In the genomic region with DNA sequence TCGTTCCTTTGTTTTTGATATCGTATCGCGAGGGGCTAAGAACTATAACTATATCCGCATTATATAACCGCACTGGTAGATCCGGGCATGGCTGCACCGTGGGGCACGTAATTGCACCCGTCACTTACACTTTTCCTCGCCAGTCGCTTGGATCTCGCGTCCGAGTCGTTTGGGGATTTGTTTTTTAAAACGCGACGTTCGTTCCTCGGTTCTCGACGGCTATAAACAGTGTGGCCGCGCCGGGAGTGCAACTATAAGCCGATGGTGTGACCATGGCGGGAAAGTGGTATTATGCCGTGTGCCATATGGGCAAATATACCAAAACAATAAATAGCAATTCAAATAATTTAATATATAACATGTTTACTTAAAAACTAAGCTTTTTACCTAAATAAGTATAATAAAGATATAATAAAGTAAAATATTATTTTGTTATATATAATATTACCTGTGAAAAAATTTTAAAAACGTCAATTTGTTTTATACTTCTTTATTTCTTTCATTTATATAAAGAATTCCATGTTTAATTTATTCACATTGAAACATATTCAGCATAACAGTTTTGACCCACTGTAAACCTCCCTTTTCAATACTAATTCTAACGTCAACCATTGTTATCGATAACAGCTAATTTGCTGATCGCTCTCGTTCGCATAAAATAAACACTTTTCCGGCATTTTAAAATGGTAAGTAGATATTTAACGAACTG, we compare ENCODE assay signal across 1 fruit fly cellular context.
A peak's percentile ranks its signal among the peaks of the same experiment; 100 is the strongest.
TF ChIP-seq lines count a peak whose summit lies in the region.

Gene Mical, minus strand, starts transcription at position 232 of the 709 bp plus-strand sequence.
Gene CG3909, plus strand, starts transcription at position 607 of the 709 bp plus-strand sequence.

TF ChIP-seq in whole organism, embryonic, 481 proteins besides CTCF, POLR2A, EP300 and RAD21 (continued from another document and continues in another):
- peak; percentile 89 for TF ChIP-seq CG4730 (GFP tag; IDR thresholded peaks at IDR 0.05; lab: Robert Waterston, UW)
- TF ChIP-seq CG1529 (GFP tag; optimal IDR thresholded peaks at IDR 0.05; lab: Kevin White, UChicago): peak; percentile 15
- TF ChIP-seq CG7963 (GFP tag; IDR thresholded peaks at IDR 0.05; lab: Robert Waterston, UW; ENCODE audit: partially characterized antibody): no peak; the same call in 2 of the 3 replicates
- peak; percentile 53 for TF ChIP-seq ATbp (GFP tag; optimal IDR thresholded peaks at IDR 0.05; lab: Kevin White, UChicago)
- TF ChIP-seq Hr78 (GFP tag; optimal IDR thresholded peaks at IDR 0.05; lab: Kevin White, UChicago): peak in 1 of 2 experiments; percentile 59
- TF ChIP-seq MESR4 (GFP tag; optimal IDR thresholded peaks at IDR 0.05; lab: Kevin White, UChicago): peak; percentile 64
- peak; percentile 91 for TF ChIP-seq H2.0 (GFP tag; IDR thresholded peaks at IDR 0.05; lab: Robert Waterston, UW)
- no peak for TF ChIP-seq btn (GFP tag; optimal IDR thresholded peaks at IDR 0.05; lab: Kevin White, UChicago)
- TF ChIP-seq Blimp-1 (GFP tag; optimal IDR thresholded peaks at IDR 0.05; lab: Kevin White, UChicago): peak; percentile 72
- TF ChIP-seq odd (GFP tag; optimal IDR thresholded peaks at IDR 0.05; lab: Kevin White, UChicago): peak; percentile 28
- peak; percentile 84 for TF ChIP-seq Deaf1 (tag; optimal IDR thresholded peaks at IDR 0.05; lab: Kevin White, UChicago)
- peak; percentile 75 for TF ChIP-seq kay (GFP tag; optimal IDR thresholded peaks at IDR 0.05; lab: Kevin White, UChicago)
- TF ChIP-seq fd102C (GFP tag; optimal IDR thresholded peaks at IDR 0.05; lab: Kevin White, UChicago): no peak
- peak; percentile 80 for TF ChIP-seq gce (GFP tag; IDR thresholded peaks at IDR 0.05; lab: Robert Waterston, UW)
- TF ChIP-seq Sin3A (optimal IDR thresholded peaks at IDR 0.05; lab: Kevin White, UChicago): no peak
- no peak for TF ChIP-seq chn (GFP tag; optimal IDR thresholded peaks at IDR 0.05; lab: Kevin White, UChicago)
- TF ChIP-seq CG8290 (GFP tag; optimal IDR thresholded peaks at IDR 0.05; lab: Kevin White, UChicago): peak; percentile 81
- TF ChIP-seq CG8290 (tag; optimal IDR thresholded peaks at IDR 0.05; lab: Kevin White, UChicago): peak in 1 of 2 experiments; percentile 68
- peak; percentile 70 for TF ChIP-seq ato (GFP tag; IDR thresholded peaks at IDR 0.05; lab: Robert Waterston, UW; ENCODE audit: partially characterized antibody)
- TF ChIP-seq Fer2 (tag; optimal IDR thresholded peaks at IDR 0.05; lab: Kevin White, UChicago): peak; percentile 83
- no peak for TF ChIP-seq eve (GFP tag; optimal IDR thresholded peaks at IDR 0.05; lab: Kevin White, UChicago)
- peak; percentile 13 for TF ChIP-seq CG17186 (GFP tag; optimal IDR thresholded peaks at IDR 0.05; lab: Kevin White, UChicago)
- peak in 1 of 2 experiments; percentile 83 for TF ChIP-seq bsh (GFP tag; optimal IDR thresholded peaks at IDR 0.05; lab: Kevin White, UChicago)
- TF ChIP-seq CG18262 (tag; optimal IDR thresholded peaks at IDR 0.05; lab: Kevin White, UChicago): peak; percentile 91
- peak; percentile 69 for TF ChIP-seq caup (GFP tag; optimal IDR thresholded peaks at IDR 0.05; lab: Kevin White, UChicago; ENCODE audit: severe bottlenecking)
- TF ChIP-seq CG1832 (GFP tag; optimal IDR thresholded peaks at IDR 0.05; lab: Kevin White, UChicago): no peak
- TF ChIP-seq tna (GFP tag; IDR thresholded peaks at IDR 0.05; lab: Robert Waterston, UW; ENCODE audit: partially characterized antibody): peak; percentile 66
- TF ChIP-seq CG1233 (GFP tag; optimal IDR thresholded peaks at IDR 0.05; lab: Kevin White, UChicago): peak; percentile 76
- peak; percentile 89 for TF ChIP-seq CG7372 (GFP tag; IDR thresholded peaks at IDR 0.05; lab: Robert Waterston, UW)
- no peak for TF ChIP-seq ftz-f1 (GFP tag; optimal IDR thresholded peaks at IDR 0.05; lab: Kevin White, UChicago)
- peak; percentile 9 for TF ChIP-seq CG7271 (tag; optimal IDR thresholded peaks at IDR 0.05; lab: Kevin White, UChicago)
- peak; percentile 59 for TF ChIP-seq CG4707 (GFP tag; optimal IDR thresholded peaks at IDR 0.05; lab: Kevin White, UChicago)
- TF ChIP-seq cas (GFP tag; IDR thresholded peaks at IDR 0.05; lab: Robert Waterston, UW): peak; percentile 83; the same call in 1 of the 2 replicates
- TF ChIP-seq CG31224 (GFP tag; IDR thresholded peaks at IDR 0.05; lab: Robert Waterston, UW): peak; percentile 77
- TF ChIP-seq rib (GFP tag; IDR thresholded peaks at IDR 0.05; lab: Robert Waterston, UW): peak; percentile 57; the same call in 1 of the 2 replicates
- TF ChIP-seq chif (GFP tag; optimal IDR thresholded peaks at IDR 0.05; lab: Kevin White, UChicago): peak in 1 of 2 experiments; percentile 10
- TF ChIP-seq az2 (GFP tag; optimal IDR thresholded peaks at IDR 0.05; lab: Kevin White, UChicago): peak; percentile 86
- peak; percentile 31 for TF ChIP-seq CG33557 (GFP tag; optimal IDR thresholded peaks at IDR 0.05; lab: Kevin White, UChicago)
- peak; percentile 80; the same call in 1 of the 2 replicates for TF ChIP-seq CG16779 (GFP tag; IDR thresholded peaks at IDR 0.05; lab: Robert Waterston, UW)
- peak; percentile 12 for TF ChIP-seq NC2β (GFP tag; optimal IDR thresholded peaks at IDR 0.05; lab: Kevin White, UChicago)
- TF ChIP-seq CG43689 (GFP tag; IDR thresholded peaks at IDR 0.05; lab: Robert Waterston, UW): peak; percentile 84
- no peak for TF ChIP-seq mirr (GFP tag; optimal IDR thresholded peaks at IDR 0.05; lab: Kevin White, UChicago)
- peak; percentile 78 for TF ChIP-seq sd (tag; optimal IDR thresholded peaks at IDR 0.05; lab: Kevin White, UChicago)
- TF ChIP-seq CG7357 (GFP tag; IDR thresholded peaks at IDR 0.05; lab: Robert Waterston, UW): peak; percentile 62; the same call in 2 of the 3 replicates
- TF ChIP-seq CG8478 (optimal IDR thresholded peaks at IDR 0.05; lab: Kevin White, UChicago): no peak
- peak; percentile 64 for TF ChIP-seq HLH4C (GFP tag; IDR thresholded peaks at IDR 0.05; lab: Robert Waterston, UW; ENCODE audit: partially characterized antibody)
- peak; percentile 80 for TF ChIP-seq CG13775 (GFP tag; optimal IDR thresholded peaks at IDR 0.05; lab: Kevin White, UChicago)
- TF ChIP-seq Jarid2 (GFP tag; optimal IDR thresholded peaks at IDR 0.05; lab: Kevin White, UChicago): peak; percentile 93
- TF ChIP-seq ro (GFP tag; IDR thresholded peaks at IDR 0.05; lab: Robert Waterston, UW): no peak; the same call in 1 of the 2 replicates
- TF ChIP-seq ssp (GFP tag; IDR thresholded peaks at IDR 0.05; lab: Robert Waterston, UW): peak; percentile 83
- peak; percentile 46 for TF ChIP-seq Bgb (GFP tag; IDR thresholded peaks at IDR 0.05; lab: Robert Waterston, UW; ENCODE audit: partially characterized antibody)
- TF ChIP-seq hth (optimal IDR thresholded peaks at IDR 0.05; lab: Kevin White, UChicago): no peak
- TF ChIP-seq gsb-n (tag; optimal IDR thresholded peaks at IDR 0.05; lab: Kevin White, UChicago): peak; percentile 92
- peak; percentile 42 for TF ChIP-seq ems (GFP tag; optimal IDR thresholded peaks at IDR 0.05; lab: Kevin White, UChicago)
- peak; percentile 84 for TF ChIP-seq CG9817 (tag; optimal IDR thresholded peaks at IDR 0.05; lab: Kevin White, UChicago)
- peak; percentile 59; the same call in 1 of the 2 replicates for TF ChIP-seq ara (GFP tag; IDR thresholded peaks at IDR 0.05; lab: Robert Waterston, UW)
- TF ChIP-seq p53 (GFP tag; optimal IDR thresholded peaks at IDR 0.05; lab: Kevin White, UChicago): no peak
- TF ChIP-seq scrt (GFP tag; optimal IDR thresholded peaks at IDR 0.05; lab: Kevin White, UChicago): peak; percentile 35
- peak; percentile 70 for TF ChIP-seq E2f2 (GFP tag; IDR thresholded peaks at IDR 0.05; lab: Robert Waterston, UW)
- TF ChIP-seq CG2889 (GFP tag; IDR thresholded peaks at IDR 0.05; lab: Robert Waterston, UW): peak; percentile 90
- peak; percentile 54 for TF ChIP-seq Scr (GFP tag; IDR thresholded peaks at IDR 0.05; lab: Robert Waterston, UW; ENCODE audit: partially characterized antibody)
- TF ChIP-seq pfk (GFP tag; optimal IDR thresholded peaks at IDR 0.05; lab: Kevin White, UChicago): no peak
- TF ChIP-seq BtbVII (GFP tag; optimal IDR thresholded peaks at IDR 0.05; lab: Kevin White, UChicago): peak; percentile 60
- no peak for TF ChIP-seq CG6854 (GFP tag; optimal IDR thresholded peaks at IDR 0.05; lab: Kevin White, UChicago)
- peak; percentile 92 for TF ChIP-seq HLH3B (GFP tag; IDR thresholded peaks at IDR 0.05; lab: Robert Waterston, UW)
- peak; percentile 50; the same call in 1 of the 2 replicates for TF ChIP-seq bbx (GFP tag; IDR thresholded peaks at IDR 0.05; lab: Robert Waterston, UW; ENCODE audit: partially characterized antibody)
- TF ChIP-seq CG12104 (GFP tag; optimal IDR thresholded peaks at IDR 0.05; lab: Kevin White, UChicago): peak; percentile 80
- TF ChIP-seq Lhr (GFP tag; optimal IDR thresholded peaks at IDR 0.05; lab: Kevin White, UChicago): peak; percentile 41
- peak; percentile 77; the same call in 1 of the 2 replicates for TF ChIP-seq toy (GFP tag; IDR thresholded peaks at IDR 0.05; lab: Robert Waterston, UW)
- TF ChIP-seq Sry-δ (GFP tag; optimal IDR thresholded peaks at IDR 0.05; lab: Kevin White, UChicago): peak; percentile 29
- peak; percentile 52 for TF ChIP-seq CG2875 (GFP tag; optimal IDR thresholded peaks at IDR 0.05; lab: Kevin White, UChicago)
- peak; percentile 83 for TF ChIP-seq Ssrp (tag; optimal IDR thresholded peaks at IDR 0.05; lab: Kevin White, UChicago)
- TF ChIP-seq lola (GFP tag; optimal IDR thresholded peaks at IDR 0.05; lab: Kevin White, UChicago): peak in 1 of 3 experiments; percentile 84
- TF ChIP-seq Hr51 (GFP tag; optimal IDR thresholded peaks at IDR 0.05; lab: Kevin White, UChicago): peak; percentile 5 to 90
- TF ChIP-seq gro (GFP tag; optimal IDR thresholded peaks at IDR 0.05; lab: Kevin White, UChicago): no peak
- no peak for TF ChIP-seq CG8089 (GFP tag; optimal IDR thresholded peaks at IDR 0.05; lab: Kevin White, UChicago)
- TF ChIP-seq Fer3 (tag; optimal IDR thresholded peaks at IDR 0.05; lab: Kevin White, UChicago): peak; percentile 88
- peak; percentile 80 for TF ChIP-seq Drgx (GFP tag; IDR thresholded peaks at IDR 0.05; lab: Robert Waterston, UW)
- TF ChIP-seq CG3407 (GFP tag; optimal IDR thresholded peaks at IDR 0.05; lab: Kevin White, UChicago): peak; percentile 52
- TF ChIP-seq lab (GFP tag; optimal IDR thresholded peaks at IDR 0.05; lab: Kevin White, UChicago): peak; percentile 84
- peak; percentile 69 for TF ChIP-seq CG4328 (GFP tag; optimal IDR thresholded peaks at IDR 0.05; lab: Kevin White, UChicago)
- TF ChIP-seq croc (GFP tag; conservative IDR thresholded peaks at IDR 0.05; lab: Robert Waterston, UW): peak; percentile 53
- peak; percentile 28 for TF ChIP-seq BEAF-32 (GFP tag; optimal IDR thresholded peaks at IDR 0.05; lab: Kevin White, UChicago)
- TF ChIP-seq pb (GFP tag; optimal IDR thresholded peaks at IDR 0.05; lab: Kevin White, UChicago): no peak
- TF ChIP-seq Lpt (GFP tag; optimal IDR thresholded peaks at IDR 0.05; lab: Kevin White, UChicago): no peak
- TF ChIP-seq ash1 (GFP tag; optimal IDR thresholded peaks at IDR 0.05; lab: Kevin White, UChicago): peak; percentile 26
- TF ChIP-seq bab2 (GFP tag; optimal IDR thresholded peaks at IDR 0.05; lab: Kevin White, UChicago): peak; percentile 54
- no peak for TF ChIP-seq prd (optimal IDR thresholded peaks at IDR 0.05; lab: Kevin White, UChicago)
- TF ChIP-seq prd (GFP tag; IDR thresholded peaks at IDR 0.05; lab: Robert Waterston, UW): peak; percentile 91
- TF ChIP-seq CG30431 (GFP tag; optimal IDR thresholded peaks at IDR 0.05; lab: Kevin White, UChicago): peak; percentile 35
- TF ChIP-seq CG10209 (GFP tag; optimal IDR thresholded peaks at IDR 0.05; lab: Kevin White, UChicago): peak; percentile 76
- TF ChIP-seq Hsf (GFP tag; optimal IDR thresholded peaks at IDR 0.05; lab: Kevin White, UChicago): peak; percentile 63
- TF ChIP-seq CG17568 (GFP tag; optimal IDR thresholded peaks at IDR 0.05; lab: Kevin White, UChicago): no peak
- peak; percentile 54 for TF ChIP-seq CG6254 (GFP tag; optimal IDR thresholded peaks at IDR 0.05; lab: Kevin White, UChicago)
- TF ChIP-seq da (GFP tag; optimal IDR thresholded peaks at IDR 0.05; lab: Kevin White, UChicago): no peak
- TF ChIP-seq lilli (GFP tag; optimal IDR thresholded peaks at IDR 0.05; lab: Kevin White, UChicago): peak; percentile 66
- peak; percentile 88 for TF ChIP-seq dmrt99B (tag; optimal IDR thresholded peaks at IDR 0.05; lab: Kevin White, UChicago)
- peak; percentile 78 for TF ChIP-seq Nf-YA (GFP tag; IDR thresholded peaks at IDR 0.05; lab: Robert Waterston, UW)
- TF ChIP-seq Elba2 (GFP tag; optimal IDR thresholded peaks at IDR 0.05; lab: Kevin White, UChicago): no peak
- peak; percentile 76 for TF ChIP-seq CG6272 (GFP tag; IDR thresholded peaks at IDR 0.05; lab: Robert Waterston, UW)
- peak; percentile 74 for TF ChIP-seq so (GFP tag; IDR thresholded peaks at IDR 0.05; lab: Robert Waterston, UW)
- TF ChIP-seq CG17328 (GFP tag; IDR thresholded peaks at IDR 0.05; lab: Robert Waterston, UW): peak; percentile 86
- peak; percentile 60 for TF ChIP-seq Hand (GFP tag; optimal IDR thresholded peaks at IDR 0.05; lab: Kevin White, UChicago)
- TF ChIP-seq CG4282 (GFP tag; optimal IDR thresholded peaks at IDR 0.05; lab: Kevin White, UChicago): peak; percentile 50
- TF ChIP-seq dpn (GFP tag; optimal IDR thresholded peaks at IDR 0.05; lab: Kevin White, UChicago): peak; percentile 55 to 87
- TF ChIP-seq CG32767 (GFP tag; IDR thresholded peaks at IDR 0.05; lab: Robert Waterston, UW): peak; percentile 76; the same call in 1 of the 2 replicates
- TF ChIP-seq Nf-YB (GFP tag; optimal IDR thresholded peaks at IDR 0.05; lab: Kevin White, UChicago): peak; percentile 70
- TF ChIP-seq jing (GFP tag; optimal IDR thresholded peaks at IDR 0.05; lab: Kevin White, UChicago): no peak
- TF ChIP-seq CG12071 (GFP tag; optimal IDR thresholded peaks at IDR 0.05; lab: Kevin White, UChicago): no peak
- no peak for TF ChIP-seq ab (GFP tag; optimal IDR thresholded peaks at IDR 0.05; lab: Kevin White, UChicago)
- TF ChIP-seq bcd (GFP tag; optimal IDR thresholded peaks at IDR 0.05; lab: Kevin White, UChicago): peak; percentile 74
- TF ChIP-seq onecut (GFP tag; IDR thresholded peaks at IDR 0.05; lab: Robert Waterston, UW): peak; percentile 51
- peak; percentile 92 for TF ChIP-seq CG17361 (GFP tag; IDR thresholded peaks at IDR 0.05; lab: Robert Waterston, UW)
- peak; percentile 37 for TF ChIP-seq Ets97D (GFP tag; optimal IDR thresholded peaks at IDR 0.05; lab: Kevin White, UChicago)
- TF ChIP-seq sna (GFP tag; IDR thresholded peaks at IDR 0.05; lab: Robert Waterston, UW; ENCODE audit: partially characterized antibody): peak; percentile 42; the same call in 1 of the 2 replicates
- TF ChIP-seq chm (GFP tag; IDR thresholded peaks at IDR 0.05; lab: Robert Waterston, UW): peak; percentile 85
- TF ChIP-seq CG16863 (GFP tag; optimal IDR thresholded peaks at IDR 0.05; lab: Kevin White, UChicago): peak; percentile 4
- TF ChIP-seq Six4 (GFP tag; optimal IDR thresholded peaks at IDR 0.05; lab: Kevin White, UChicago): peak; percentile 84
- TF ChIP-seq CG8281 (tag; optimal IDR thresholded peaks at IDR 0.05; lab: Kevin White, UChicago): peak; percentile 41
